Worm (Caenorhabditis elegans) whole organism, early embryonic: ENCODE results near the gene T02G5.14.

ENCODE experiments used
- ceh-36 ChIP-seq: sonication (generic microtip); optimal IDR thresholded peaks from 2 replicates; lab custom pipeline; 2016; ENCODE audit warnings: missing genetic modification characterization, inconsistent platforms, missing compliant biosample characterization
- flt-1 ChIP-seq: fragments of 200-800 bp; sonication (Bioruptor generic); IDR thresholded peaks from 2 replicates; pipeline ENCODE4 v1.3.6; 2022; ENCODE audit warnings: missing genetic modification characterization, missing compliant biosample characterization

ce11 chrII:7069866-7070265, 14.3 kb upstream of the T02G5.14 start, which contains the start of gene him-14:
- no peak for TF ChIP-seq ceh-36 (tag; lab: Kevin White, UChicago)
- no peak for TF ChIP-seq flt-1 (GFP tag; lab: Robert Waterston, UW)
